Worm (Caenorhabditis elegans) whole organism, L2 larva: ENCODE data around the gene C52E4.7.

Experiments used
- C34F6.9 ChIP-seq: fragments of 150-350 bp; optimal IDR thresholded peaks from 2 replicates; lab custom pipeline; 2014; ENCODE audit warnings: missing biosample characterization, missing genetic modification characterization
- Y55F3AM.14 ChIP-seq: fragments of 200-800 bp; sonication (Bioruptor generic); optimal IDR thresholded peaks from 2 replicates; lab custom pipeline; 2018; ENCODE audit warnings: mild to moderate bottlenecking, missing genetic modification characterization, missing compliant biosample characterization
- ama-1 ChIP-seq: fragments of 150-350 bp; optimal IDR thresholded peaks from 2 replicates; lab custom pipeline; 2018; ENCODE audit warnings: inconsistent platforms
- blmp-1 ChIP-seq: sonication (generic microtip); optimal IDR thresholded peaks from 2 replicates; lab custom pipeline; 2017; ENCODE audit warnings: missing genetic modification characterization, mild to moderate bottlenecking, missing compliant biosample characterization, antibody characterized with exemption, moderate library complexity; ENCODE audit not compliant: insufficient read depth
- ceh-82 ChIP-seq: fragments of 150-350 bp; optimal IDR thresholded peaks from 2 replicates; lab custom pipeline; 2014; ENCODE audit warnings: missing biosample characterization, missing genetic modification characterization
- crh-2 ChIP-seq: sonication (generic microtip); optimal IDR thresholded peaks from 2 replicates; lab custom pipeline; 2017; ENCODE audit warnings: missing biosample characterization, missing genetic modification characterization
- dmd-4 ChIP-seq: sonication (generic microtip); optimal IDR thresholded peaks from 2 replicates; lab custom pipeline; 2017; ENCODE audit warnings: missing biosample characterization, missing genetic modification characterization
- fos-1 ChIP-seq: fragments of 150-350 bp; optimal IDR thresholded peaks from 2 replicates; lab custom pipeline; 2014; ENCODE audit warnings: missing biosample characterization, missing genetic modification characterization
- gmeb-1 ChIP-seq: fragments of 150-350 bp; optimal IDR thresholded peaks from 2 replicates; lab custom pipeline; 2014; ENCODE audit warnings: missing biosample characterization, missing genetic modification characterization
- lin-13 ChIP-seq: fragments of 150-350 bp; optimal IDR thresholded peaks from 2 replicates; lab custom pipeline; 2014; ENCODE audit warnings: missing biosample characterization, missing genetic modification reagents, missing genetic modification characterization
- lsy-2 ChIP-seq, 2 experiments: fragments of 150-350 bp in 1 of 2; sonication (generic microtip) in 1 of 2; optimal IDR thresholded peaks; 2 replicates each; lab custom pipeline; 2014 to 2017; ENCODE audit warnings: missing biosample characterization in 2 of 2, missing genetic modification characterization in 2 of 2
- mdl-1 ChIP-seq, 2 experiments: fragments of 150-350 bp in 1 of 2; sonication (generic microtip) in 1 of 2; optimal IDR thresholded peaks; 2 replicates each; lab custom pipeline; 2017; ENCODE audit warnings: missing biosample characterization in 2 of 2, missing genetic modification characterization in 2 of 2
- nhr-12 ChIP-seq: fragments of 150-350 bp; optimal IDR thresholded peaks from 2 replicates; lab custom pipeline; 2014; ENCODE audit warnings: missing biosample characterization, missing genetic modification characterization
- nhr-129 ChIP-seq: fragments of 150-350 bp; optimal IDR thresholded peaks from 2 replicates; lab custom pipeline; 2014; ENCODE audit warnings: missing biosample characterization, missing genetic modification characterization
- nhr-21 ChIP-seq: fragments of 150-350 bp; optimal IDR thresholded peaks from 2 replicates; lab custom pipeline; 2014; ENCODE audit warnings: missing biosample characterization, missing genetic modification characterization
- nhr-237 ChIP-seq: fragments of 150-350 bp; optimal IDR thresholded peaks from 2 replicates; lab custom pipeline; 2014; ENCODE audit warnings: missing biosample characterization, missing genetic modification characterization
- nhr-77 ChIP-seq: fragments of 150-350 bp; optimal IDR thresholded peaks from 2 replicates; lab custom pipeline; 2014; ENCODE audit warnings: missing biosample characterization, missing genetic modification characterization
- peb-1 ChIP-seq: fragments of 150-350 bp; optimal IDR thresholded peaks from 2 replicates; lab custom pipeline; 2014; ENCODE audit warnings: missing biosample characterization, missing genetic modification characterization
- skn-1 ChIP-seq: sonication (generic microtip); optimal IDR thresholded peaks from 2 replicates; lab custom pipeline; 2017; ENCODE audit warnings: missing biosample characterization, missing genetic modification characterization
- sma-3 ChIP-seq: sonication (generic microtip); optimal IDR thresholded peaks from 2 replicates; lab custom pipeline; 2016; ENCODE audit warnings: missing genetic modification reagents, missing genetic modification characterization, missing compliant biosample characterization
- snpc-4 ChIP-seq: fragments of 150-350 bp; optimal IDR thresholded peaks from 2 replicates; lab custom pipeline; 2014; ENCODE audit warnings: missing biosample characterization, missing genetic modification characterization
- unc-39 ChIP-seq: fragments of 150-350 bp; optimal IDR thresholded peaks from 2 replicates; lab custom pipeline; 2014; ENCODE audit warnings: missing biosample characterization, missing genetic modification characterization
- unc-55 ChIP-seq: fragments of 150-350 bp; sonication (generic microtip); optimal IDR thresholded peaks from 3 replicates; lab custom pipeline; 2014; ENCODE audit warnings: missing biosample characterization, missing genetic modification reagents, missing genetic modification characterization

Gene C52E4.7

DNA sequence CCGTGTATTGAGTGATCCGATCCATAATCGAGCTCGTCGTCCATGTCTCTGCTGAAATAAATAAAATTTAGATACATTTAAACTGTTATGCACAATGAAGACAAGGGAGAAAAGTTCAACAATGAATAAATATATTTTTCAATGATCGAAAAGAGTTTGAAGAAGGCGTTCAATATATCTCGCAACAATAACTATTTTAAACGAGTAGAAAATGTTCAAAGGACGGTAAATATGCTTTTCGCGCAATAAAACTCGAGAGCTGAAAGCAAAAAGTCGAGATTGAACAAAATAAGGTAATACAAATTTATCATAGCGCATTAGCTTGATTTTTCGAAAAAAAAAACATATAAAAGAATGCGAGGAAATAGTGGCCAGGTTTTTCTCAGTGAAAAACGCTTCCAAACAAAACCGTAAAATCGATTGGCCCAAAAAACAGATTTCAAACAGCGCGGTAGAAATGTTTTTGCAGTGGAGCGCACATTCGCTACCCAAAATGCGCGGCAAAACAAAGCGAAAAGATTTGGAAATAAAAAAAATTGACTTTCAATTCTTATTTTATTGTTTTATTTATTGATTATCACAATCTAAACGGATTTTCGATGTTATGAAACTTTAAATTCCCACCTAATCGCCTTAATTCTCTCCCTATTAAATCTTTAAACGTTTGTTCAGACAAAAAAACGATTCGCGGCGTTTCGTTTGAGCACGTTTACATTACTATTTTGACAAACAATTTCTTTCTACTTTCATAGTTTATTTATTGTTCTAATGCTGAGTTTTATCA is 46.9 kb downstream of the C52E4.7 start, which contains the start of the genes kup-1 and F10C2.4:
Gene kup-1 (minus strand): TSS at position 51 of the 784 bp plus-strand sequence.
Gene F10C2.4 (plus strand): TSS at position 734 of the 784 bp plus-strand sequence.
- TF ChIP-seq mdl-1 (tag; optimal IDR thresholded peaks at IDR 0.05; lab: Kevin White, UChicago) (no peak), unc-39 (tag; lab: Kevin White, UChicago) (no peak), skn-1 (tag; lab: Kevin White, UChicago) (no peak), C34F6.9 (tag; lab: Kevin White, UChicago) (peak; percentile 67), nhr-237 (tag; lab: Kevin White, UChicago) (no peak), lin-13 (GFP tag; lab: Kevin White, UChicago) (peak; percentile 45), sma-3 (GFP tag; lab: Kevin White, UChicago) (peak; percentile 66), nhr-129 (tag; lab: Kevin White, UChicago) (peak; percentile 48), crh-2 (tag; lab: Kevin White, UChicago) (peak; percentile 41), gmeb-1 (peak; percentile 90), unc-55 (GFP tag; lab: Kevin White, UChicago) (peak; percentile 79)
- TF ChIP-seq, all 48 proteins: peak for 7

DNA sequence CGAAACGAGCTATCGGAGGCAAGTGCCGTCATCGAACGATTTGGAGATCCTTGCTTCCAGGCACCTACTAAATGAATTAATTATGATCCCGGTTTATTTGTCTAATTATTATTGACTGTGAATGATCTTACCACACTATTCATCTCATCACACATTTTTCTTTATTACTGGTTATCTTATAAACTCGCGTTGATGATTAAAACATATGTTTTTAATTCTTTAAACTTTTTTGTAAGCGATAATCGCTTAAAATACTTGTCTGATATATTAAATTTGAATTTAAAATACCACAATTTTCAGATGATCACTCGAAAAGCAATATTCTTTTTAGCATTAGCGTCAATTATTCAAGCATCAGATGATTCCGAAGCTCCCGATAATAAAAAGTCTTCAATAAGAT is 51.0 kb downstream of the C52E4.7 start, which contains the start of gene F10C2.5:
Gene F10C2.5 (plus strand): TSS at position 301 of the 400 bp plus-strand sequence.
- TF ChIP-seq dmd-4 (tag; lab: Kevin White, UChicago) (no peak), nhr-77 (tag; lab: Kevin White, UChicago) (no peak), lsy-2 (tag; optimal IDR thresholded peaks at IDR 0.05; lab: Kevin White, UChicago) (no peak), peb-1 (tag; lab: Kevin White, UChicago) (no peak), ceh-82 (no peak), gmeb-1 (no peak), nhr-12 (no peak), ama-1 (lab: Kevin White, UChicago) (no peak), nhr-21 (no peak), blmp-1 (no peak), fos-1 (tag; lab: Kevin White, UChicago) (no peak), snpc-4 (tag; lab: Kevin White, UChicago) (no peak), Y55F3AM.14 (GFP tag; lab: Kevin White, UChicago) (no peak)
